Fruit fly (Drosophila melanogaster) Kc167 (cell line): ENCODE results near the gene CG43273.

Experiments used
- h ChIP-seq: fragments of >200 bp; optimal IDR thresholded peaks from 3 replicates; lab custom pipeline; 2018; ENCODE audit warnings: missing external identifiers
- insv ChIP-seq: fragments of >200 bp; optimal IDR thresholded peaks from 3 replicates; lab custom pipeline; 2018; ENCODE audit warnings: missing external identifiers
- psq ChIP-seq: fragments of >200 bp; optimal IDR thresholded peaks from 2 replicates; lab custom pipeline; 2017; ENCODE audit warnings: missing external identifiers
- ttk ChIP-seq: sonication (Bioruptor generic); optimal IDR thresholded peaks from 2 replicates; lab custom pipeline; 2017; ENCODE audit warnings: missing external identifiers

dm6 chr3R:24816993-24817854, 12.9 kb upstream of the CG43273 start, which contains the start of the genes CG5808 and Saf-B:
- TF ChIP-seq ttk: no peak
- TF ChIP-seq psq (lab: Kevin White, UChicago): no peak
- no peak for TF ChIP-seq insv
- TF ChIP-seq h (lab: Kevin White, UChicago): no peak
